Fruit fly (Drosophila melanogaster) whole organism, pupa: ENCODE measurements around the gene CG33090.

Experiments
- CG15710 ChIP-seq: fragments of 200-800 bp; sonication (Bioruptor generic); optimal IDR thresholded peaks from 2 replicates; lab custom pipeline; 2018; ENCODE audit warnings: missing biosample characterization, mild to moderate bottlenecking, missing genetic modification characterization, moderate library complexity
- CG32121 ChIP-seq: fragments of 200-800 bp; sonication (Bioruptor generic); IDR thresholded peaks from 2 replicates; pipeline ENCODE4 v1.3.6; 2022; ENCODE audit warnings: missing biosample characterization, missing genetic modification characterization
- CG34367 ChIP-seq: fragments of 200-800 bp; sonication (Bioruptor generic); optimal IDR thresholded peaks from 2 replicates; lab custom pipeline; 2018; ENCODE audit warnings: missing biosample characterization, mild to moderate bottlenecking, missing genetic modification characterization
- CG4496 ChIP-seq: fragments of 200-800 bp; sonication (Bioruptor generic); IDR thresholded peaks from 3 replicates; pipeline ENCODE4 v1.3.6; 2022; ENCODE audit warnings: missing biosample characterization, missing genetic modification characterization
- D1 ChIP-seq: fragments of 200-800 bp; sonication (Bioruptor generic); optimal IDR thresholded peaks from 2 replicates; lab custom pipeline; 2018; ENCODE audit warnings: missing biosample characterization, mild to moderate bottlenecking, missing genetic modification characterization, moderate library complexity
- EcR ChIP-seq: fragments of 200-800 bp; sonication (Bioruptor generic); optimal IDR thresholded peaks from 3 replicates; lab custom pipeline; 2019; ENCODE audit warnings: missing biosample characterization, missing genetic modification characterization, mild to moderate bottlenecking, moderate library complexity, missing genetic modification reagents
- Snoo ChIP-seq: fragments of 200-800 bp; sonication (Bioruptor generic); optimal IDR thresholded peaks from 3 replicates; lab custom pipeline; 2017; ENCODE audit warnings: missing biosample characterization, mild to moderate bottlenecking, missing genetic modification characterization, inconsistent platforms

dm6 chr2L:14373250-14373649 is 39.3 kb downstream of the CG33090 start:
- TF ChIP-seq CG32121 (GFP tag; lab: Robert Waterston, UW): no peak
- no peak for TF ChIP-seq Snoo (tag; lab: Kevin White, UChicago)
- no peak for TF ChIP-seq D1
- TF ChIP-seq CG34367: no peak
- no peak for TF ChIP-seq EcR (GFP tag; lab: Kevin White, UChicago)
- no peak for TF ChIP-seq CG4496
- TF ChIP-seq CG15710: no peak
